Fruit fly (Drosophila melanogaster) Kc167 (cell line): Measurements from ENCODE around the gene CG31875.

ENCODE experiments used
- Myc ChIP-seq: fragments of >200 bp; optimal IDR thresholded peaks from 2 replicates; lab custom pipeline; 2017; ENCODE audit warnings: missing external identifiers
- h ChIP-seq: fragments of >200 bp; optimal IDR thresholded peaks from 3 replicates; lab custom pipeline; 2018; ENCODE audit warnings: missing external identifiers
- psq ChIP-seq: fragments of >200 bp; optimal IDR thresholded peaks from 2 replicates; lab custom pipeline; 2017; ENCODE audit warnings: missing external identifiers
- ttk ChIP-seq: sonication (Bioruptor generic); optimal IDR thresholded peaks from 2 replicates; lab custom pipeline; 2017; ENCODE audit warnings: missing external identifiers

DNA sequence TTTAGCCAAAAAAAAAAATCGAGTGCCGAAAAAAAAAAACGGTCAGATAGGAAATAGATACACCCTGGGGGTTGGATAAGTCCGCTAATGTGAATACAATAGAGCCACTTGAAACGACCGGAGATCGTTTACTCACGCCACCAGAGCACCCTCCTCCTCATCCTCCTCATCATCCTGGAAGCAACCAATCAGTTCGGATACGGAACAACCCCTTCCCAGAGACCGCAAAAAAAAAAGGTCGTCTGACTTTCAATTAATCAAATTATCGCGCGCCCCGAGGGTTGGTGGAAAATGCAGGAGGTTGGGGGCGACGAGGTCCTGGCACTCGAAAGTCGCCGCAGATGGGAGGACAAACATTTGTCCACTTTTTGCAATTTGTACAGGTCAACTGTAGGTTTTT lies 29.9 kb downstream of the CG31875 start:
- no peak for TF ChIP-seq psq (lab: Kevin White, UChicago)
- no peak for TF ChIP-seq h (lab: Kevin White, UChicago)
- no peak for TF ChIP-seq ttk (lab: Kevin White, UChicago)
- no peak for TF ChIP-seq Myc (lab: Kevin White, UChicago)
